Fruit fly (Drosophila melanogaster) whole organism: Measurements from ENCODE around the gene CG32987.

Experiments used
- CG8478 ChIP-seq: fragments of >200 bp; optimal IDR thresholded peaks from 2 replicates; lab custom pipeline; 2018; ENCODE audit warnings: inconsistent platforms
- Dll ChIP-seq: fragments of >200 bp; optimal IDR thresholded peaks from 2 replicates; lab custom pipeline; 2017
- pan ChIP-seq: fragments of >200 bp; optimal IDR thresholded peaks from 2 replicates; lab custom pipeline; 2017
- psq ChIP-seq: fragments of >200 bp; optimal IDR thresholded peaks from 2 replicates; lab custom pipeline; 2017
- usp ChIP-seq: fragments of >200 bp; optimal IDR thresholded peaks from 2 replicates; lab custom pipeline; 2017; ENCODE audit warnings: missing biosample characterization, missing genetic modification characterization, mixed read lengths

- TF ChIP-seq pan (lab: Kevin White, UChicago), result no peak
- TF ChIP-seq psq (lab: Kevin White, UChicago), result no peak
- TF ChIP-seq CG8478 (lab: Kevin White, UChicago), result no peak
- TF ChIP-seq usp (GFP tag; lab: Kevin White, UChicago), result no peak
- TF ChIP-seq Dll, result no peak
Observed at dm6 chr2L:8864564-8864963, 953 bp downstream of the CG32987 start, which contains the start of gene CG32988.
